Worm (Caenorhabditis elegans): ENCODE measurements around the gene irld-26.

Gene irld-26

DNA sequence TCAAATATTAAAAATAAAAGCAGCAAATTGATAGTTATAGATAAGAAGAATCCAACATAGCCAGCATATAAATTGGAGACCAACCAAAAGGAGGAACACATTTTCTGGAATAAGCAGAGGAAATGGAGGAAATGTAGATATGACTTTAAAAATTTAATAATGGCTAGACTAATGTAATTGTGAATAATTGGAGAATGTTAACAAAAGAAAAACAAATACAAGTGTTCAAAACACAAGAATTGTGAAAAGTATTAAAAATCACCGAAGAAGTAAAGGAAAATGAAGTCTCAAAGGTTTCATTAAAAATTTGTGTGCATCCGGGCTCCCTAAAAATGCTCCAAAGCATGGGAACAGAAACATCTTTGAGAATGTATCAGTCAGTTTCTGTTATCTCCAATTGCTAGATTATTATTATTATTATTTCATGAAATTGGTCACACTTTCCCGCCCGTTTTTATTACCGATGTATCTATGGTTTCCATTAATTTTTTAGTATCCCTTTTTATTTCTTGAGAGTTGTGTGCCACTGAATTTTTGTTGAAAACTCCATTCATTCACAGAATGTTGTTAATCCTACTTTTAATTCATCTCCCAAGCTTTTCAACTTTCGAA is 42.8 kb upstream of the irld-26 start, which contains the start of the genes str-109 and F10A3.11:
Gene str-109 (minus strand): TSS at position 101 of the 612 bp plus-strand sequence.
Gene F10A3.11 (plus strand): TSS at position 562 of the 612 bp plus-strand sequence.
- TF ChIP-seq hpl-2 (GFP tag; optimal IDR thresholded peaks at IDR 0.05) (no peak), unc-130 (tag; optimal IDR thresholded peaks at IDR 0.05) (no peak), nhr-12 (tag; optimal IDR thresholded peaks at IDR 0.05) (no peak), unc-30 (tag; optimal IDR thresholded peaks at IDR 0.05) (no peak), snu-23 (GFP tag; optimal IDR thresholded peaks at IDR 0.05) (no peak), C04F5.9 (tag; optimal IDR thresholded peaks at IDR 0.05) (no peak), xbp-1 (tag; optimal IDR thresholded peaks at IDR 0.05) (no peak), sptf-1 (tag; optimal IDR thresholded peaks at IDR 0.05) (no peak), efl-1 (optimal IDR thresholded peaks at IDR 0.05) (no peak), efl-1 (GFP tag; optimal IDR thresholded peaks at IDR 0.05 in 1 of 2) (no peak), lsy-2 (tag; optimal IDR thresholded peaks at IDR 0.05) (no peak), F16B12.6 (tag; optimal IDR thresholded peaks at IDR 0.05) (no peak), mab-9 (GFP tag; IDR thresholded peaks at IDR 0.05) (no peak), jun-1 (tag; optimal IDR thresholded peaks at IDR 0.05) (no peak), skn-1 (tag; optimal IDR thresholded peaks at IDR 0.05) (no peak), rnt-1 (tag; optimal IDR thresholded peaks at IDR 0.05) (no peak), pax-3 (tag; optimal IDR thresholded peaks at IDR 0.05) (no peak), ets-5 (GFP tag; IDR thresholded peaks at IDR 0.05) (no peak), efl-3 (GFP tag; optimal IDR thresholded peaks at IDR 0.05) (no peak), sox-4 (tag; optimal IDR thresholded peaks at IDR 0.05) (no peak)

DNA sequence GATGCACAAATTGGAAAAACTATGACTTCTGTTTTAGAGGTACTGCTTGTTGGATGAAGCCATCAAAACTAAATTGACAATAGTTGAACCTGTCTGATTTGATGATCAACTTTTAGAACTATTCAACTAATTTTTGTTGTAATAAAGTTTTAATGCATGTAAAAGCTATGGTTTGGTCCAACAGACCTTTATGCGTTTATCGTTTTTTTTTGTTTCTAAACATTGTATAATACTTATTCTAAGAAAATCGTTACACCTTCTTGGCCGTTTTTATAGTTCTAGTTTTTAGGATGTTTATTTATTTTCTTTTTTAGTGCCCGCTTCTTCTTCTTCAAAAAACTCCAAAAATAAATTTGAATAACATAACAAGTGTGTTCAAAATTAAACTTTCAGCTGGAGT is 41.3 kb upstream of the irld-26 start, which contains the start of gene F10A3.12:
Gene F10A3.12 (plus strand): TSS at position 301 of the 400 bp plus-strand sequence.
- TF ChIP-seq pqm-1 (tag; optimal IDR thresholded peaks at IDR 0.05) = no peak
- no peak for TF ChIP-seq pax-3 (tag; optimal IDR thresholded peaks at IDR 0.05)
- no peak for TF ChIP-seq lin-13 (GFP tag; optimal IDR thresholded peaks at IDR 0.05)
- TF ChIP-seq mab-9 (GFP tag; IDR thresholded peaks at IDR 0.05) = no peak
- no peak for TF ChIP-seq ceh-82 (tag; optimal IDR thresholded peaks at IDR 0.05)
- no peak for TF ChIP-seq snu-23 (GFP tag; optimal IDR thresholded peaks at IDR 0.05)
- TF ChIP-seq vab-15 (tag; optimal IDR thresholded peaks at IDR 0.05) = no peak
- TF ChIP-seq ztf-4 (tag; optimal IDR thresholded peaks at IDR 0.05) = no peak
- no peak for TF ChIP-seq tlp-1 (tag; optimal IDR thresholded peaks at IDR 0.05)
- TF ChIP-seq nhr-19 (GFP tag; conservative IDR thresholded peaks at IDR 0.05) = no peak
- no peak for TF ChIP-seq hpl-2 (GFP tag; optimal IDR thresholded peaks at IDR 0.05)
- TF ChIP-seq unc-62 (GFP tag; optimal IDR thresholded peaks at IDR 0.05) = no peak
- no peak for TF ChIP-seq lsy-2 (tag; optimal IDR thresholded peaks at IDR 0.05)
- TF ChIP-seq nhr-11 (tag; optimal IDR thresholded peaks at IDR 0.05) = no peak
- no peak for TF ChIP-seq lin-14 (GFP tag; optimal IDR thresholded peaks at IDR 0.05)
- TF ChIP-seq fkh-10 (GFP tag; optimal IDR thresholded peaks at IDR 0.05) = no peak
- no peak for TF ChIP-seq nhr-20 (tag; optimal IDR thresholded peaks at IDR 0.05)
- no peak for TF ChIP-seq sox-4 (tag; optimal IDR thresholded peaks at IDR 0.05)
- no peak for TF ChIP-seq zip-4 (GFP tag; optimal IDR thresholded peaks at IDR 0.05)
- no peak for TF ChIP-seq fkh-8 (tag; optimal IDR thresholded peaks at IDR 0.05)

DNA sequence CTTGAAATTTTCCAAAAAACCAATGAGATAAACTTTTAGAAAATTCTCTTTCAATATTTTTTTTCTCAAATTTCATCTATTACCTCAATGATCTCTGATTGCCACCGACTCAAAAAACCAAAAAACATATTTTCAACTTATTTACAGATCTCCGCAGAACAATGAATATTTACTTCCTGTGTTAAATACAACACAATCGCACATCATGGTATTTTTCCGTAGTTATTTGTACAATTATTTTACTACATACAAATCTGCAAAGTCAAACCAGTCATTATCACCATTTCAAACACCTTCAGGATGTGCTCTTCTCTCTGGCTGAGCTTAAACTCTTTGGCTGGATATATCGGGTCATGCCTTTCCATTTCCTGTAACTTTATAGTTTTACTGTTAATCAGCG is 39.1 kb upstream of the irld-26 start, which contains the start of gene str-108:
Gene str-108 (plus strand): TSS at position 301 of the 400 bp plus-strand sequence.
- TF ChIP-seq nhr-12 (tag; optimal IDR thresholded peaks at IDR 0.05) = no peak
- no peak for TF ChIP-seq xbp-1 (tag; optimal IDR thresholded peaks at IDR 0.05)
- TF ChIP-seq aha-1 (tag; optimal IDR thresholded peaks at IDR 0.05) = no peak
- no peak for TF ChIP-seq ceh-8 (GFP tag; optimal IDR thresholded peaks at IDR 0.05)
- TF ChIP-seq ceh-63 (GFP tag; optimal IDR thresholded peaks at IDR 0.05) = no peak
- no peak for TF ChIP-seq jun-1 (tag; optimal IDR thresholded peaks at IDR 0.05)
- no peak for TF ChIP-seq C04F5.9 (tag; optimal IDR thresholded peaks at IDR 0.05)
- TF ChIP-seq fkh-4 (tag; optimal IDR thresholded peaks at IDR 0.05; ENCODE audit: borderline replicate concordance) = no peak
- TF ChIP-seq efl-3 (GFP tag; optimal IDR thresholded peaks at IDR 0.05) = no peak
- TF ChIP-seq ztf-4 (tag; optimal IDR thresholded peaks at IDR 0.05) = no peak
- TF ChIP-seq lin-35 (GFP tag; optimal IDR thresholded peaks at IDR 0.05) = no peak
- no peak for TF ChIP-seq nhr-28 (tag; optimal IDR thresholded peaks at IDR 0.05)
- no peak for TF ChIP-seq swsn-7 (tag; optimal IDR thresholded peaks at IDR 0.05)
